Worm (Caenorhabditis elegans): ENCODE data around the gene sptl-2.

The sptl-2 gene

ce11 chrV:8050811-8051210 is 33.8 kb downstream of the sptl-2 start, which contains the start of gene col-43:
Gene col-43 (minus strand): TSS chrV:8050911.
- TF ChIP-seq him-1 (tag; optimal IDR thresholded peaks at IDR 0.05) (no peak), W03F9.2 (tag; optimal IDR thresholded peaks at IDR 0.05) (no peak), dao-5 (tag; optimal IDR thresholded peaks at IDR 0.05) (no peak)

- TF ChIP-seq dao-5 (tag; optimal IDR thresholded peaks at IDR 0.05) (no peak), him-1 (tag; optimal IDR thresholded peaks at IDR 0.05) (no peak), W03F9.2 (tag; optimal IDR thresholded peaks at IDR 0.05) (no peak)
These were observed 34.8 kb downstream of the sptl-2 start, which contains the start of gene sth-1 for ce11 chrV:8051851-8052250. Gene sth-1 (plus strand): TSS chrV:8052151.

DNA sequence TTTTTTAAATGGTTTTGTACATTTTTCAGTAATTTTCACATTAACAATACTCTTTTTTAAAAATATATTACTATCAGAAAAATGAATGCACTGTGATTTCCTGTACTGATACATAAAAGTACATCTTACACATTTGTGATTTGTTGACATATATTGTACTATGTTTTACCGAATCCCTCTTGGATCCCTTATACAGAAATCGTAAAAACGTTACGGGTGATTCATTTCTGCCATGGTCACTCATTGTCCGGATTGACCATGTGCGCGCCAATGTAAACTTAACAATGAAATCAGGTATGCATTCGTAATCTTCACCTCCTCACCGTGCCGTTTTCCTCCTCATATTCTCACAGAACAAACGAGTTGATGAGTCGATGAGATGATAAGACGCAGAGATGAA is 37.1 kb downstream of the sptl-2 start, which contains the start of gene ZC513.2:
TSS of gene ZC513.2 (plus strand) at position 301 of the 400 bp plus-strand sequence.
- TF ChIP-seq W03F9.2 (tag; optimal IDR thresholded peaks at IDR 0.05), result no peak
- TF ChIP-seq him-1 (tag; optimal IDR thresholded peaks at IDR 0.05), result no peak
- TF ChIP-seq dao-5 (tag; optimal IDR thresholded peaks at IDR 0.05), result no peak

DNA sequence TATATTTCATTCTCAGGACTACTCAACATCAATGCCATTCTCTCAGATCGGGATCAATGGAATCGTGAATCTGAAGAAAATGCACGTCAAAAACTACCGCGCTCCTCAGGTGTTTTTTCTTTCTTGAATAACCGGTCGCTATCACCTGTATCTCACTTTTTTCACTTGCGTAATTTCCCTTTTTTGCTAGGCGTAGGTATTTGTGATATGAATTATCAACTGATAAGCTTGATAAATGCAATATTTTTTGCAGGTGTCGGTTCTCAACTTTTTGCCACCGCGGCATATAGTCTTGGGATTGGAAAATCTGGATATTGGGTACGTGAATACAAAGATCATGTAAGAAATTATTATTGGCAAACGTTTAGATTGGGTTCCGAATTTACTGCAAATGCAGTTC is 38.2 kb downstream of the sptl-2 start:
- no peak for TF ChIP-seq dao-5 (tag; optimal IDR thresholded peaks at IDR 0.05)
- TF ChIP-seq him-1 (tag; optimal IDR thresholded peaks at IDR 0.05), result no peak
- TF ChIP-seq W03F9.2 (tag; optimal IDR thresholded peaks at IDR 0.05), result no peak

DNA sequence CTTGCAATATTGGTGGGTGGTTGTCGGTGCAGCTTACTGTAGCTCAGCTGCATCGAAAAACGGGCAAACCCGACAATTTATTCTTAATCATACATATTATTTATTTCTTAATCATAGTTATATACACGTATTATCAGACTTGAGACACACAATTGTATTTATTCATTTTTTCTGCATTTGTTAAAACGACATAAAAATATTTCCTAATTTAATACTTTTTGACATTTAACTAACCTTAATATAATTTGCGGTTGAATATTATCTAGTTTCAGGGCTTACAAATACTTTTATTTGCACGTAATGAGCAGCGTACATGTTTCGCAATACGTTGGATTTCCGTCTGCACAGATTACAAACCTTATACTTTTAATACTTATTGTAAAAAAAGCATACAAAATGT is 41.4 kb downstream of the sptl-2 start, which contains the start of gene str-138:
TSS of gene str-138 (plus strand) at position 301 of the 400 bp plus-strand sequence.
- TF ChIP-seq him-1 (tag; optimal IDR thresholded peaks at IDR 0.05) (no peak), dao-5 (tag; optimal IDR thresholded peaks at IDR 0.05) (no peak), W03F9.2 (tag; optimal IDR thresholded peaks at IDR 0.05) (no peak)

DNA sequence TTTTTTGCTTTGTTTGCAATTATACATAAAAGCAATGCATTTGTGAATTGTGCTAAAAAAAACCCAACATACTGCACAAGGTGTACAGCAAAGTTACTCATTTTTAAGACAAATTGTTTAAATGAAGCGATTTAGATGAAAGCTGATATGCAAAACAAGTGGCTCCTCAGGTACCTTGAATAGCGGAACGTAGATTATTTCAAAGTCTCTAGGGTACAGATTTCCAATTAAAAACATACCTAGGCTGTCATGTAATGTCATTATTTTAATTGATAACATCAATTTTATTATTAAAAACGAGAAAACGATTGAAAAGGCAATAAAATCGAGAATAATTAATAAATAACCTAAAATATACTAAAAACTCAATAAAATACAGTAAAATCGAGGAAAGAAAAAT is 45.1 kb downstream of the sptl-2 start, which contains the start of gene str-139:
TSS of gene str-139 (minus strand) at position 101 of the 400 bp plus-strand sequence.
- no peak for TF ChIP-seq dao-5 (tag; optimal IDR thresholded peaks at IDR 0.05)
- no peak for TF ChIP-seq him-1 (tag; optimal IDR thresholded peaks at IDR 0.05)
- TF ChIP-seq W03F9.2 (tag; optimal IDR thresholded peaks at IDR 0.05), result no peak

ce11 chrV:8067800-8068199 is 50.8 kb downstream of the sptl-2 start, which contains the start of gene str-140:
Gene str-140 (minus strand): TSS chrV:8067900.
- no peak for TF ChIP-seq him-1 (tag; optimal IDR thresholded peaks at IDR 0.05)
- no peak for TF ChIP-seq W03F9.2 (tag; optimal IDR thresholded peaks at IDR 0.05)
- TF ChIP-seq dao-5 (tag; optimal IDR thresholded peaks at IDR 0.05), result no peak

DNA sequence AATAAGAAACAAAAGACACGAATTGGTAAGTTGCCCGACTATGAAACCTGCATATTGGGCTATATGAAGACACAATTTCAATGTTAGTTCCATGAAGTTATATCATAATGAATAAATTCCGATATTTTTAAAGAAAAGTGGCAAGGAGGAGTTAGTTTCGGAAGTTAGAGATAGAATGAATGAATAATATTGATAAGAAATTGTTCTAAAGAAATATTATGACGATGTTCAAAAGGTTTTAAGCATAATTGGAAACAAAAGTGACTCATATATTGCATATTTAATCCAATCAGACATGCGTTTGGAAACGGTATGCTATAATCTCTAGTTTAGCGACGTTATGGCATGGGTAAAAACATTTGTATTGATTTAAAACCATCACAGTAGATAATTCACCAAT is 52.6 kb downstream of the sptl-2 start, which contains the start of gene str-143:
TSS of gene str-143 (minus strand) at position 101 of the 400 bp plus-strand sequence.
- no peak for TF ChIP-seq him-1 (tag; optimal IDR thresholded peaks at IDR 0.05)
- no peak for TF ChIP-seq W03F9.2 (tag; optimal IDR thresholded peaks at IDR 0.05)
- no peak for TF ChIP-seq dao-5 (tag; optimal IDR thresholded peaks at IDR 0.05)

All from whole organism, L4/young adult.